Fruit fly (Drosophila melanogaster): ENCODE measurements around the gene CG18666.

DNA sequence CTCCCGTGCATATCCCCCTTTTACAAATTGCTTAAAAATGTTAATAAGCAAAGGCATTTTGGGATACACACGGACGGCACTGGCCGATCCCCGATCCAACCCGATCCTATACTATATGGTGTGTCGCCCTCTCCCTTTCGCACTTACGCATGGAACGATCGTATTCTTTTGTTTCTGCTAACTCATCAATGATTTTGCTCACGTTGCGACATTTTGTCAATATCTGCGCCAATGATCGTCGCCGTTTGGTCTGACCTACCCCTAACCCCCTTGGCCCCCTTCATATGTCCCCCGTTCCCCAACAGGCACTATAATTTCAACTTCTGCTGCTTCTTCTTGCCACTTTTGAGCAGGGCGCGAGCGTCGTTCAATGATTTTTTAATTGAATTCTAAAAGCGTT is 15.1 kb downstream of the CG18666 start:
- TF ChIP-seq h (optimal IDR thresholded peaks at IDR 0.05) = no peak
- no peak for TF ChIP-seq psq (optimal IDR thresholded peaks at IDR 0.05)
- no peak for TF ChIP-seq Myc (optimal IDR thresholded peaks at IDR 0.05)
- no peak for TF ChIP-seq Sin3A (optimal IDR thresholded peaks at IDR 0.05)
- no peak for TF ChIP-seq ttk (optimal IDR thresholded peaks at IDR 0.05)
- TF ChIP-seq insv (optimal IDR thresholded peaks at IDR 0.05) = no peak
